Fruit fly (Drosophila melanogaster) whole organism, embryonic: Measurements from ENCODE around the gene CG6083.
A peak's percentile ranks its signal among the peaks of the same experiment; 100 is the strongest.

Experiments used
- Abd-B ChIP-seq: fragments of 200-800 bp; sonication (Bioruptor generic); optimal IDR thresholded peaks from 2 replicates; lab custom pipeline; 2018; ENCODE audit warnings: missing biosample characterization, mild to moderate bottlenecking, missing genetic modification characterization, moderate library complexity
- Awh ChIP-seq: fragments of 200-800 bp; sonication (Bioruptor generic); IDR thresholded peaks from 2 replicates; pipeline ENCODE4, ENCODE4 v1.3.6; 2022; ENCODE audit warnings: missing biosample characterization, missing genetic modification characterization
- B-H2 ChIP-seq: fragments of 200-800 bp; sonication (Bioruptor generic); optimal IDR thresholded peaks from 2 replicates; lab custom pipeline; 2018; ENCODE audit warnings: missing biosample characterization, mild to moderate bottlenecking, missing genetic modification characterization
- CG11695 ChIP-seq: fragments of 200-800 bp; sonication (Bioruptor generic); IDR thresholded peaks from 3 replicates; pipeline ENCODE4 v1.3.6; 2022; ENCODE audit warnings: missing biosample characterization, missing genetic modification characterization
- CG12155 ChIP-seq: fragments of 200-800 bp; sonication (Bioruptor generic); optimal IDR thresholded peaks from 3 replicates; lab custom pipeline; 2016; ENCODE audit warnings: missing biosample characterization, missing genetic modification characterization
- CG12659 ChIP-seq: fragments of 200-800 bp; sonication (Bioruptor generic); optimal IDR thresholded peaks from 3 replicates; lab custom pipeline; 2017; ENCODE audit warnings: mild to moderate bottlenecking, missing biosample characterization, missing genetic modification reagents, missing genetic modification characterization
- CG13296 ChIP-seq: fragments of 200-800 bp; sonication (Bioruptor generic); optimal IDR thresholded peaks from 3 replicates; lab custom pipeline; 2018; ENCODE audit warnings: missing biosample characterization, mild to moderate bottlenecking, missing genetic modification characterization
- CG14441 ChIP-seq: fragments of 200-800 bp; sonication (Bioruptor generic); IDR thresholded peaks from 2 replicates; pipeline ENCODE4 v1.3.6; 2022; ENCODE audit warnings: missing biosample characterization, missing genetic modification characterization
- CG15514 ChIP-seq: fragments of 200-800 bp; sonication (Bioruptor generic); optimal IDR thresholded peaks from 3 replicates; lab custom pipeline; 2017; ENCODE audit warnings: missing biosample characterization, missing genetic modification characterization, mild to moderate bottlenecking, moderate library complexity, missing genetic modification reagents
- CG17385 ChIP-seq: fragments of 200-800 bp; sonication (Bioruptor generic); optimal IDR thresholded peaks from 3 replicates; lab custom pipeline; 2018; ENCODE audit warnings: missing biosample characterization, mild to moderate bottlenecking, missing genetic modification characterization
- CG18599 ChIP-seq: fragments of 200-800 bp; sonication (Bioruptor generic); optimal IDR thresholded peaks from 3 replicates; lab custom pipeline; 2017; ENCODE audit warnings: missing biosample characterization, missing genetic modification characterization, mild to moderate bottlenecking, moderate library complexity, missing genetic modification reagents
- CG2199 ChIP-seq: fragments of 200-800 bp; sonication (Bioruptor generic); IDR thresholded peaks from 3 replicates; pipeline ENCODE4 v1.3.6; 2022; ENCODE audit warnings: missing biosample characterization, missing genetic modification characterization
- CG30020 ChIP-seq: fragments of 200-800 bp; optimal IDR thresholded peaks from 2 replicates; lab custom pipeline; 2019; ENCODE audit warnings: missing biosample characterization, mild to moderate bottlenecking, missing genetic modification characterization, moderate library complexity
- CG33557 ChIP-seq: fragments of 200-800 bp; sonication (Bioruptor generic); optimal IDR thresholded peaks from 2 replicates; lab custom pipeline; 2019; ENCODE audit warnings: missing biosample characterization, mild to moderate bottlenecking, missing genetic modification characterization, moderate library complexity
- CG4424 ChIP-seq: fragments of 200-800 bp; sonication (Bioruptor generic); optimal IDR thresholded peaks from 3 replicates; lab custom pipeline; 2016; ENCODE audit warnings: missing biosample characterization, missing genetic modification characterization
- CG9727 ChIP-seq: fragments of 200-800 bp; sonication (Bioruptor generic); optimal IDR thresholded peaks from 3 replicates; lab custom pipeline; 2017; ENCODE audit warnings: missing biosample characterization, mild to moderate bottlenecking, missing genetic modification characterization
- CG9817 ChIP-seq: fragments of 200-800 bp; sonication (Bioruptor generic); optimal IDR thresholded peaks from 2 replicates; lab custom pipeline; 2018; ENCODE audit warnings: missing biosample characterization, mild to moderate bottlenecking, missing genetic modification characterization, moderate library complexity
- CTCF ChIP-seq: fragments of 200-800 bp; sonication (Bioruptor generic); optimal IDR thresholded peaks from 2 replicates; lab custom pipeline; 2017; ENCODE audit warnings: missing biosample characterization, mild to moderate bottlenecking, missing genetic modification characterization, moderate library complexity
- E2f1 ChIP-seq: fragments of 200-800 bp; sonication (Bioruptor generic); IDR thresholded peaks from 2 replicates; pipeline ENCODE4 v1.3.6; 2022; ENCODE audit warnings: missing biosample characterization, missing genetic modification characterization
- Fer1 ChIP-seq: fragments of 200-800 bp; sonication (Bioruptor generic); optimal IDR thresholded peaks from 2 replicates; lab custom pipeline; 2017; ENCODE audit warnings: missing biosample characterization, mild to moderate bottlenecking, missing genetic modification characterization
- Gsc ChIP-seq: fragments of 200-800 bp; sonication (Bioruptor generic); IDR thresholded peaks from 2 replicates; pipeline ENCODE4 v1.3.6; 2022; ENCODE audit warnings: missing biosample characterization, missing genetic modification characterization
- Gug ChIP-seq: fragments of 200-800 bp; sonication (Bioruptor generic); IDR thresholded peaks from 4 replicates; pipeline ENCODE4 v1.3.6; 2022; ENCODE audit warnings: missing biosample characterization, missing genetic modification characterization
- HHEX ChIP-seq: fragments of 200-800 bp; sonication (Bioruptor generic); optimal IDR thresholded peaks from 3 replicates; lab custom pipeline; 2017; ENCODE audit warnings: missing biosample characterization, mild to moderate bottlenecking, missing genetic modification characterization, missing genetic modification reagents
- HLH54F ChIP-seq: fragments of 200-800 bp; sonication (Bioruptor generic); optimal IDR thresholded peaks from 3 replicates; lab custom pipeline; 2016; ENCODE audit warnings: missing biosample characterization, missing genetic modification characterization
- Lhr ChIP-seq: fragments of 200-800 bp; sonication (Bioruptor generic); optimal IDR thresholded peaks from 3 replicates; lab custom pipeline; 2017; ENCODE audit warnings: mild to moderate bottlenecking, missing biosample characterization, missing genetic modification reagents, missing genetic modification characterization
- Meics ChIP-seq: fragments of 200-800 bp; sonication (Bioruptor generic); optimal IDR thresholded peaks from 2 replicates; lab custom pipeline; 2017; ENCODE audit warnings: missing biosample characterization, mild to moderate bottlenecking, missing genetic modification characterization
- Pdp1 ChIP-seq, 2 experiments: fragments of 200-800 bp; sonication (Bioruptor generic); optimal IDR thresholded peaks; 3 replicates each; lab custom pipeline; 2016; ENCODE audit warnings: missing biosample characterization in 2 of 2, missing genetic modification characterization in 2 of 2, mild to moderate bottlenecking in 1 of 2, moderate library complexity in 1 of 2
- Sry-δ ChIP-seq: fragments of 200-800 bp; sonication (Bioruptor generic); optimal IDR thresholded peaks from 2 replicates; lab custom pipeline; 2016; ENCODE audit warnings: missing biosample characterization, missing genetic modification characterization
- amos ChIP-seq: fragments of 200-800 bp; sonication (Bioruptor generic); IDR thresholded peaks from 2 replicates; pipeline ENCODE4 v1.3.6; 2022; ENCODE audit warnings: missing biosample characterization, missing genetic modification characterization; ENCODE audit not compliant: partially characterized antibody
- caup ChIP-seq: fragments of 200-800 bp; sonication (Bioruptor generic); optimal IDR thresholded peaks from 3 replicates; lab custom pipeline; 2017; ENCODE audit warnings: missing biosample characterization, mild to moderate bottlenecking, missing genetic modification characterization, moderate library complexity; ENCODE audit not compliant: severe bottlenecking
- corto ChIP-seq: fragments of 200-800 bp; sonication (Bioruptor generic); optimal IDR thresholded peaks from 2 replicates; lab custom pipeline; 2016; ENCODE audit warnings: missing biosample characterization, mild to moderate bottlenecking, missing genetic modification characterization, moderate library complexity
- kah ChIP-seq: fragments of 200-800 bp; sonication (Bioruptor generic); optimal IDR thresholded peaks from 2 replicates; lab custom pipeline; 2018; ENCODE audit warnings: missing biosample characterization, mild to moderate bottlenecking, missing genetic modification characterization
- lab ChIP-seq: fragments of 200-800 bp; sonication (Bioruptor generic); optimal IDR thresholded peaks from 3 replicates; lab custom pipeline; 2017; ENCODE audit warnings: missing biosample characterization, missing genetic modification characterization, mild to moderate bottlenecking, moderate library complexity, missing genetic modification reagents
- lov ChIP-seq, 2 experiments: fragments of 200-800 bp in 1 of 2; fragments of >200 bp in 1 of 2; sonication (Bioruptor generic) in 1 of 2; IDR thresholded peaks in 1 of 2; optimal IDR thresholded peaks in 1 of 2; 2 replicates in 1 of 2; 3 replicates in 1 of 2; pipeline versions ENCODE4 v1.3.6 to Lab custom; 2017 to 2022; ENCODE audit warnings: missing biosample characterization in 1 of 2, missing genetic modification characterization in 1 of 2
- luna ChIP-seq: fragments of 200-800 bp; sonication (Bioruptor generic); optimal IDR thresholded peaks from 2 replicates; lab custom pipeline; 2016; ENCODE audit warnings: missing biosample characterization, missing genetic modification characterization
- odd ChIP-seq: fragments of 200-800 bp; sonication (Bioruptor generic); optimal IDR thresholded peaks from 2 replicates; lab custom pipeline; 2017; ENCODE audit warnings: missing biosample characterization, mild to moderate bottlenecking, missing genetic modification characterization
- otp ChIP-seq: fragments of 200-800 bp; sonication (Bioruptor generic); IDR thresholded peaks from 3 replicates; pipeline ENCODE4, ENCODE4 v1.3.6; 2022; ENCODE audit warnings: missing biosample characterization, missing genetic modification characterization
- p53 ChIP-seq: fragments of 200-800 bp; sonication (Bioruptor generic); optimal IDR thresholded peaks from 2 replicates; lab custom pipeline; 2016; ENCODE audit warnings: missing biosample characterization, missing genetic modification characterization
- pum ChIP-seq: fragments of 200-800 bp; sonication (Bioruptor generic); optimal IDR thresholded peaks from 2 replicates; lab custom pipeline; 2016; ENCODE audit warnings: missing biosample characterization, missing genetic modification characterization
- run ChIP-seq: fragments of 200-800 bp; sonication (Bioruptor generic); optimal IDR thresholded peaks from 3 replicates; lab custom pipeline; 2018; ENCODE audit warnings: missing biosample characterization, mild to moderate bottlenecking, missing genetic modification characterization
- so ChIP-seq: fragments of 200-800 bp; sonication (Bioruptor generic); IDR thresholded peaks from 3 replicates; pipeline ENCODE4 v1.3.6; 2022; ENCODE audit warnings: missing biosample characterization, missing genetic modification characterization
- sob ChIP-seq: fragments of 200-800 bp; sonication (Bioruptor generic); IDR thresholded peaks from 2 replicates; pipeline ENCODE4 v1.3.6; 2022; ENCODE audit warnings: missing biosample characterization, missing genetic modification characterization
- ssp ChIP-seq: fragments of 200-800 bp; sonication (Bioruptor generic); IDR thresholded peaks from 2 replicates; pipeline ENCODE4 v1.3.6; 2022; ENCODE audit warnings: missing biosample characterization, missing genetic modification characterization
- sug ChIP-seq: fragments of 200-800 bp; optimal IDR thresholded peaks from 2 replicates; lab custom pipeline; 2019; ENCODE audit warnings: missing biosample characterization, mild to moderate bottlenecking, missing genetic modification characterization, moderate library complexity
- zen ChIP-seq: fragments of 200-800 bp; sonication (Bioruptor generic); optimal IDR thresholded peaks from 3 replicates; lab custom pipeline; 2018; ENCODE audit warnings: missing biosample characterization, mild to moderate bottlenecking, missing genetic modification characterization, moderate library complexity

CG6083 gene

DNA sequence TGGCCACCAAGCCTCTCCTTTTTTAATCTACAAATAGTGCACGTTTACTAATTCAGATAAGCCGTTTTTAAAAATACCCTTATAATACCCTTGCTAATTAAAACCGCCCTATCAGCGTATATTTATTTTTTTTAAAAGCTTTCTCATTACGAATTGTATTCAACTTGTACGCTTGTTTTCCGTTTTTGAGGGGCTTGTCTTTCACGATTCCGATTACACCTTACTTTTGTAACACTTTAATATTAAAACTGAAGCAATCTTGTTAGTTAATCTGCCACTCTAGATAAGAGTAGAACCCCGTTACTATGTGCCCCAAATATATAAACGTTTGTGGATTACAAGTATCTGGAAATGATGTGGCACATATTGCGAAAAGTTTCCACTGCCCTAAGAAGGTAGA lies 3.2 kb downstream of the CG6083 start (continued):
- TF ChIP-seq otp (GFP tag; lab: Robert Waterston, UW) (no peak), CTCF (GFP tag; lab: Kevin White, UChicago) (no peak), CG12155 (GFP tag; lab: Kevin White, UChicago) (no peak), Gsc (GFP tag; lab: Robert Waterston, UW) (no peak), sug (tag; lab: Kevin White, UChicago) (peak; percentile 44), luna (GFP tag; lab: Kevin White, UChicago) (no peak), Awh (no peak)

DNA sequence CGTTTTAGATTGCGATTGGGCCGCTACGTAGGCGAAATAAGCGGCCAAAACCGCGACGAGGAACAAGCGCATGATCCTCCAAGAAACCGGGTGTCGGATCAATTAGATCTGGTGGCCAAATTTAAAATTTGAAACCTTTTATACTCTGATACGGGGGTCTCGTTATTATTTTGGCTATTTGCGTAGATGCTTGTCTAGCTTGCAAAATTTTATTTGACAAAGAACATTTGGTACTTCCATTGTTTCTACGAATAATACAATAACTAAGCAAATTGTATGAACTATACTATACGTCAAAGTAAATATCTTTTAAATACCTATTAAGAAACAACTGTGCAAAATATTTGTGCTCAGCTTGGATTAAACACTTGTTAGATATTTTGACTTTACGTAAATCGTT lies 5.9 kb downstream of the CG6083 start, which contains the start of gene Muc68Ca:
Muc68Ca (minus strand) TSS at position 101 of the 400 bp plus-strand sequence.
- no peak for TF ChIP-seq corto (GFP tag; lab: Kevin White, UChicago)
- no peak for TF ChIP-seq p53 (GFP tag; lab: Kevin White, UChicago)
- no peak for TF ChIP-seq CG9817 (tag; lab: Kevin White, UChicago)
- TF ChIP-seq HHEX (GFP tag; lab: Kevin White, UChicago): no peak
- no peak for TF ChIP-seq E2f1 (GFP tag; lab: Robert Waterston, UW)
- no peak for TF ChIP-seq CG33557
- no peak for TF ChIP-seq CG17385 (GFP tag; lab: Kevin White, UChicago)
- TF ChIP-seq CG2199 (GFP tag; lab: Robert Waterston, UW): no peak

DNA sequence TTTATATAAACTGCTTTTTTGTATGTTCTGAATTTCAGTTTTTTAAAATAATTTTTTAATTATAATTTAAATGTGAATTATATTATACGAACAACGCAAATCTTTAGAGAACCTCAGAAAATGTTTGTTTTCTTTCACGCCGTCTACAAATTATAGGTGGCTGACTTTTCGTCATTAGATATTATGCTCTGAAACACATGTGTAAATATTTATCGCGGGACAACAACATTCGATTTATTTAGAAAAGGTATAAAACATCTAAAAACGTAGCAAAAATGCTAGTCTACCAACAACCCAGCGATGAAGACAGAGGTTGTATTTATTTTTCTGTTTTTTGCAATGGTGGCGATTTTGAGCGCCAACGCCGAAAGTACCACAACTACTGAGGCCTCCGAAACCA lies 16.1 kb downstream of the CG6083 start, which contains the start of gene CG42832:
CG42832 (plus strand) TSS at position 301 of the 400 bp plus-strand sequence.
- TF ChIP-seq CG13296 (GFP tag; lab: Kevin White, UChicago) (peak; percentile 6), CG18599 (peak; percentile 43), caup (peak; percentile 42), run (tag; lab: Kevin White, UChicago) (no peak), sob (0 out of 2 replicates have a peak, but pooled peaks have one; percentile 35), kah (no peak), Fer1 (GFP tag; lab: Kevin White, UChicago) (peak; percentile 21), CG11695 (GFP tag; lab: Robert Waterston, UW) (0 out of 3 replicates have a peak, but pooled peaks have one; percentile 25), lov (optimal IDR thresholded peaks at IDR 0.05; lab: Kevin White, UChicago) (no peak), lov (GFP tag; IDR thresholded peaks at IDR 0.05; lab: Robert Waterston, UW) (no peak), lab (peak; percentile 52), CG4424 (GFP tag; lab: Kevin White, UChicago) (no peak)

DNA sequence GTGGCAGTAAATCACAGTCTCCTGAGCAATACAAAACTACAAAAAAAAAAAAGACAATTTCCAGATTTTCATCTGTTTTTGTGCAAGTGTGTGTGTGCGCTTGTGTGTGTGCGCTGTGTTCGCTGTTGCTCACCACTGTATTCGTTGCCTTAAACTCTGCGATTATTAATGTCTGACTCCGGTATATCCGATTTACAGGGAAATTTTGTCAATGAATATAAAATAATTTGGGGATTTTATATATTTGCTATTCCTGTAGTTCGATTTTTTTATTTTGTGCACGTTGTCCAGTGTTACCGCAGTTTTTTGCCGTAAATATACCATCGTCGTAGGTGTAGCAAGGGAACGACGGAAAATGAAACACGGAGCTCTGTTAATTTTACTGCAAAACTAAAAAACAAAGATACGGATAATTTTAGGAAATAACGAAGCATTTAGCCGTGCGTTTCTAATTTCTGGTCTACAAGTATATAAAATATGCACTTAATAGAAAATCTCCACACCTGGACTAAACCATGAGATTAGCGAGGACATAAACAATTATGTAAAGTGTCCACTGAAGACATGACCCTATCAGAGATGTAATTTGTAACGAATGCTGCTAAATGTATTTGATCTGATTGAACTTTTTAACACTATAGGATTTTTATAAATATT lies 16.6 kb downstream of the CG6083 start, which contains the start of gene Duba:
Duba (minus strand) TSS at position 313 of the 657 bp plus-strand sequence.
- peak; percentile 73 for TF ChIP-seq CTCF (GFP tag; lab: Kevin White, UChicago)
- TF ChIP-seq Gug (GFP tag; lab: Robert Waterston, UW): peak; percentile 14; the same call in 1 of the 4 replicates
- TF ChIP-seq Abd-B (GFP tag; lab: Kevin White, UChicago): peak; percentile 47
- TF ChIP-seq Pdp1 (GFP tag; optimal IDR thresholded peaks at IDR 0.05; lab: Kevin White, UChicago): peak in 1 of 2 experiments; percentile 72
- peak; percentile 95 for TF ChIP-seq ssp
- TF ChIP-seq CG12659 (GFP tag; lab: Kevin White, UChicago): peak; percentile 39
- TF ChIP-seq Lhr (GFP tag; lab: Kevin White, UChicago): peak; percentile 56
- TF ChIP-seq CG2199 (GFP tag; lab: Robert Waterston, UW): no peak
- no peak for TF ChIP-seq HLH54F (GFP tag; lab: Kevin White, UChicago)
- no peak for TF ChIP-seq CG14441 (GFP tag; lab: Robert Waterston, UW)
- no peak for TF ChIP-seq CG9727 (GFP tag; lab: Kevin White, UChicago)
- peak; percentile 10 for TF ChIP-seq zen (tag; lab: Kevin White, UChicago)
- no peak for TF ChIP-seq pum
- TF ChIP-seq CG15514 (GFP tag; lab: Kevin White, UChicago): peak; percentile 13
- TF ChIP-seq B-H2 (GFP tag; lab: Kevin White, UChicago): no peak
- TF ChIP-seq so (GFP tag; lab: Robert Waterston, UW): no peak
- no peak for TF ChIP-seq odd
- peak; percentile 46 for TF ChIP-seq Sry-δ
- 0 out of 2 replicates have a peak, but pooled peaks have one; percentile 11 for TF ChIP-seq amos (GFP tag; lab: Robert Waterston, UW)
- TF ChIP-seq CG30020 (tag; lab: Kevin White, UChicago): peak; percentile 95
- peak; percentile 98 for TF ChIP-seq Meics (GFP tag; lab: Kevin White, UChicago)
